Fruit fly (Drosophila melanogaster): ENCODE data around the gene CG31668.

Gene CG31668

dm6 chr2L:2163568-2163953 is 42.4 kb downstream of the CG31668 start:
- TF ChIP-seq CG5953 (GFP tag; IDR thresholded peaks at IDR 0.05) (peak; percentile 87), cg (GFP tag; optimal IDR thresholded peaks at IDR 0.05) (no peak), CG17186 (GFP tag; optimal IDR thresholded peaks at IDR 0.05) (peak; percentile 64), CG9437 (GFP tag; optimal IDR thresholded peaks at IDR 0.05) (peak; percentile 73), CG8388 (GFP tag; optimal IDR thresholded peaks at IDR 0.05) (peak; percentile 90), Abd-B (GFP tag; optimal IDR thresholded peaks at IDR 0.05) (peak; percentile 82), dmrt99B (tag; optimal IDR thresholded peaks at IDR 0.05) (peak; percentile 85), zfh1 (GFP tag; IDR thresholded peaks at IDR 0.05) (peak; percentile 98), CG10321 (GFP tag; IDR thresholded peaks at IDR 0.05) (0 out of 2 replicates have a peak, but pooled peaks have one; percentile 32), B-H1 (GFP tag; IDR thresholded peaks at IDR 0.05) (peak; percentile 69), CG32767 (GFP tag; IDR thresholded peaks at IDR 0.05) (peak; percentile 82), CG7556 (GFP tag; optimal IDR thresholded peaks at IDR 0.05) (peak; percentile 87), ham (GFP tag; IDR thresholded peaks at IDR 0.05) (peak; percentile 66; the same call in 1 of the 2 replicates), HmgZ (tag; optimal IDR thresholded peaks at IDR 0.05) (peak; percentile 61), jigr1 (GFP tag; IDR thresholded peaks at IDR 0.05) (peak; percentile 77; the same call in 2 of the 3 replicates), CG5245 (GFP tag; optimal IDR thresholded peaks at IDR 0.05) (peak; percentile 79), knrl (GFP tag; IDR thresholded peaks at IDR 0.05; ENCODE audit: partially characterized antibody) (no peak), CG17568 (GFP tag; optimal IDR thresholded peaks at IDR 0.05) (peak; percentile 73), CG6654 (GFP tag; optimal IDR thresholded peaks at IDR 0.05) (peak; percentile 70), CG7357 (GFP tag; IDR thresholded peaks at IDR 0.05) (peak; percentile 85), pho (GFP tag; optimal IDR thresholded peaks at IDR 0.05) (peak; percentile 81), Nf-YA (GFP tag; IDR thresholded peaks at IDR 0.05) (peak; percentile 88), Hey (tag; optimal IDR thresholded peaks at IDR 0.05) (peak; percentile 44), emc (GFP tag; optimal IDR thresholded peaks at IDR 0.05) (peak; percentile 75), CG18764 (GFP tag; optimal IDR thresholded peaks at IDR 0.05) (peak; percentile 78), Xrp1 (GFP tag; IDR thresholded peaks at IDR 0.05) (peak; percentile 98), CG10147 (GFP tag; optimal IDR thresholded peaks at IDR 0.05) (peak; percentile 45), CG1529 (GFP tag; optimal IDR thresholded peaks at IDR 0.05) (peak; percentile 91), run (tag; optimal IDR thresholded peaks at IDR 0.05) (no peak), CG31388 (GFP tag; optimal IDR thresholded peaks at IDR 0.05) (peak; percentile 59), MBD-R2 (GFP tag; IDR thresholded peaks at IDR 0.05) (peak; percentile 67; the same call in 1 of the 2 replicates), eve (GFP tag; optimal IDR thresholded peaks at IDR 0.05) (peak in 1 of 2 experiments; percentile 12), so (GFP tag; IDR thresholded peaks at IDR 0.05) (peak; percentile 74), dmrt11E (tag; optimal IDR thresholded peaks at IDR 0.05) (peak; percentile 97), twi (tag; optimal IDR thresholded peaks at IDR 0.05) (peak; percentile 75), CG16813 (GFP tag; IDR thresholded peaks at IDR 0.05; ENCODE audit: partially characterized antibody) (no peak), seq (GFP tag; IDR thresholded peaks at IDR 0.05) (peak; percentile 84), Fer1 (GFP tag; optimal IDR thresholded peaks at IDR 0.05) (peak; percentile 40), Ravus (GFP tag; IDR thresholded peaks at IDR 0.05) (peak; percentile 50), Nf-YB (GFP tag; optimal IDR thresholded peaks at IDR 0.05) (peak; percentile 58), CG13894 (tag; optimal IDR thresholded peaks at IDR 0.05) (no peak), dpn (GFP tag; optimal IDR thresholded peaks at IDR 0.05) (peak; percentile 78 to 88), CG30020 (tag; optimal IDR thresholded peaks at IDR 0.05) (peak; percentile 51), bsh (GFP tag; optimal IDR thresholded peaks at IDR 0.05) (peak; percentile 94 to 96), CG9932 (GFP tag; IDR thresholded peaks at IDR 0.05) (peak; percentile 85), CG1832 (GFP tag; optimal IDR thresholded peaks at IDR 0.05) (peak; percentile 44), CG18011 (GFP tag; optimal IDR thresholded peaks at IDR 0.05) (peak; percentile 40), CG4617 (GFP tag; optimal IDR thresholded peaks at IDR 0.05; ENCODE audit: borderline replicate concordance) (peak; percentile 82), NFAT (GFP tag; IDR thresholded peaks at IDR 0.05) (peak; percentile 91), amos (GFP tag; IDR thresholded peaks at IDR 0.05; ENCODE audit: partially characterized antibody) (no peak)
